Fruit fly (Drosophila melanogaster) whole organism, embryonic: ENCODE results near the gene Tsf2.

Experiments
- Adf1 ChIP-seq: fragments of 200-800 bp; sonication (Bioruptor generic); IDR thresholded peaks from 2 replicates; pipeline ENCODE4 v1.3.6; 2022; ENCODE audit warnings: missing biosample characterization, missing genetic modification characterization
- Bteb2 ChIP-seq: fragments of 200-800 bp; sonication (Bioruptor generic); optimal IDR thresholded peaks from 2 replicates; lab custom pipeline; 2016; ENCODE audit warnings: missing biosample characterization, missing genetic modification characterization
- CG10321 ChIP-seq: fragments of 200-800 bp; sonication (Bioruptor generic); IDR thresholded peaks from 2 replicates; pipeline ENCODE4 v1.3.6; 2022; ENCODE audit warnings: missing biosample characterization, missing genetic modification characterization
- CG10654 ChIP-seq: fragments of 200-800 bp; sonication (Bioruptor generic); optimal IDR thresholded peaks from 2 replicates; lab custom pipeline; 2016; ENCODE audit warnings: missing biosample characterization, missing genetic modification characterization
- CG11456 ChIP-seq: fragments of 200-800 bp; sonication (Bioruptor generic); IDR thresholded peaks from 3 replicates; pipeline ENCODE4 v1.3.6; 2022; ENCODE audit warnings: missing biosample characterization, missing genetic modification characterization
- CG12236 ChIP-seq: fragments of 200-800 bp; sonication (Bioruptor generic); optimal IDR thresholded peaks from 2 replicates; lab custom pipeline; 2016; ENCODE audit warnings: missing biosample characterization, missing genetic modification characterization
- CG13296 ChIP-seq: fragments of 200-800 bp; sonication (Bioruptor generic); optimal IDR thresholded peaks from 3 replicates; lab custom pipeline; 2018; ENCODE audit warnings: missing biosample characterization, mild to moderate bottlenecking, missing genetic modification characterization
- CG13624 ChIP-seq: fragments of 200-800 bp; sonication (Bioruptor generic); optimal IDR thresholded peaks from 2 replicates; lab custom pipeline; 2016; ENCODE audit warnings: missing biosample characterization, missing genetic modification characterization
- CG13894 ChIP-seq: fragments of 200-800 bp; sonication (Bioruptor generic); optimal IDR thresholded peaks from 3 replicates; lab custom pipeline; 2018; ENCODE audit warnings: missing biosample characterization, mild to moderate bottlenecking, missing genetic modification characterization, moderate library complexity
- CG14710 ChIP-seq: fragments of 200-800 bp; sonication (Bioruptor generic); optimal IDR thresholded peaks from 3 replicates; lab custom pipeline; 2019; ENCODE audit warnings: missing biosample characterization, mild to moderate bottlenecking, missing genetic modification characterization, moderate library complexity
- CG15269 ChIP-seq: fragments of 200-800 bp; sonication (Bioruptor generic); optimal IDR thresholded peaks from 2 replicates; lab custom pipeline; 2018; ENCODE audit warnings: missing biosample characterization, mild to moderate bottlenecking, missing genetic modification characterization, moderate library complexity
- CG1529 ChIP-seq: fragments of 200-800 bp; sonication (Bioruptor generic); optimal IDR thresholded peaks from 3 replicates; lab custom pipeline; 2018; ENCODE audit warnings: missing biosample characterization, missing genetic modification characterization
- CG15601 ChIP-seq: fragments of 200-800 bp; sonication (Bioruptor generic); optimal IDR thresholded peaks from 3 replicates; lab custom pipeline; 2019; ENCODE audit warnings: missing biosample characterization, mild to moderate bottlenecking, missing genetic modification characterization, moderate library complexity
- CG1602 ChIP-seq: fragments of 200-800 bp; sonication (Bioruptor generic); optimal IDR thresholded peaks from 3 replicates; lab custom pipeline; 2016; ENCODE audit warnings: missing biosample characterization, missing genetic modification characterization
- CG1603 ChIP-seq: fragments of 200-800 bp; sonication (Bioruptor generic); optimal IDR thresholded peaks from 2 replicates; lab custom pipeline; 2019; ENCODE audit warnings: missing biosample characterization, mild to moderate bottlenecking, missing genetic modification characterization, moderate library complexity
- CG17186 ChIP-seq: fragments of 200-800 bp; sonication (Bioruptor generic); optimal IDR thresholded peaks from 3 replicates; lab custom pipeline; 2017; ENCODE audit warnings: missing biosample characterization, missing genetic modification reagents, missing genetic modification characterization
- CG17612 ChIP-seq: fragments of 200-800 bp; sonication (Bioruptor generic); IDR thresholded peaks from 2 replicates; pipeline ENCODE4 v1.3.6; 2022; ENCODE audit warnings: missing biosample characterization, missing genetic modification characterization
- CG18262 ChIP-seq: fragments of 200-800 bp; optimal IDR thresholded peaks from 3 replicates; lab custom pipeline; 2019; ENCODE audit warnings: missing biosample characterization, mild to moderate bottlenecking, missing genetic modification characterization, moderate library complexity
- CG18476 ChIP-seq: fragments of 200-800 bp; sonication (Bioruptor generic); optimal IDR thresholded peaks from 2 replicates; lab custom pipeline; 2016; ENCODE audit warnings: missing biosample characterization, mild to moderate bottlenecking, missing genetic modification characterization
- CG31388 ChIP-seq: fragments of 200-800 bp; sonication (Bioruptor generic); optimal IDR thresholded peaks from 2 replicates; lab custom pipeline; 2016; ENCODE audit warnings: missing biosample characterization, missing genetic modification characterization
- CG31441 ChIP-seq: fragments of 200-800 bp; sonication (Bioruptor generic); IDR thresholded peaks from 2 replicates; pipeline ENCODE4 v1.3.6; 2022; ENCODE audit warnings: missing biosample characterization, missing genetic modification characterization
- CG6813 ChIP-seq: fragments of 200-800 bp; sonication (Bioruptor generic); optimal IDR thresholded peaks from 2 replicates; lab custom pipeline; 2017; ENCODE audit warnings: missing biosample characterization, missing genetic modification characterization, mild to moderate bottlenecking, moderate library complexity, missing genetic modification reagents
- CG8290 ChIP-seq, 3 experiments: fragments of 200-800 bp; sonication (Bioruptor generic); optimal IDR thresholded peaks; 2 replicates each; lab custom pipeline; 2016 to 2019; ENCODE audit warnings: missing biosample characterization in 3 of 3, missing genetic modification characterization in 3 of 3, mild to moderate bottlenecking in 2 of 3, moderate library complexity in 1 of 3
- CG8478 ChIP-seq: fragments of >200 bp; optimal IDR thresholded peaks from 2 replicates; lab custom pipeline; 2018
- CG9215 ChIP-seq: fragments of 200-800 bp; sonication (Bioruptor generic); IDR thresholded peaks from 2 replicates; pipeline ENCODE4 v1.3.6; 2022; ENCODE audit warnings: missing biosample characterization, missing genetic modification characterization
- CG9437 ChIP-seq: fragments of 200-800 bp; sonication (Bioruptor generic); optimal IDR thresholded peaks from 2 replicates; lab custom pipeline; 2018; ENCODE audit warnings: missing biosample characterization, mild to moderate bottlenecking, missing genetic modification characterization
- D ChIP-seq, 2 experiments: fragments of 200-800 bp in 1 of 2; fragments of >200 bp in 1 of 2; sonication (Bioruptor generic) in 1 of 2; optimal IDR thresholded peaks; 2 replicates in 1 of 2; 3 replicates in 1 of 2; lab custom pipeline; 2017; ENCODE audit warnings: mild to moderate bottlenecking in 1 of 2, missing biosample characterization in 1 of 2, missing genetic modification characterization in 1 of 2, missing genetic modification reagents in 1 of 2
- Doc2 ChIP-seq: fragments of 200-800 bp; sonication (Bioruptor generic); IDR thresholded peaks from 2 replicates; pipeline ENCODE4 v1.3.6; 2022; ENCODE audit warnings: missing biosample characterization, missing genetic modification characterization
- Gsc ChIP-seq: fragments of 200-800 bp; sonication (Bioruptor generic); IDR thresholded peaks from 2 replicates; pipeline ENCODE4 v1.3.6; 2022; ENCODE audit warnings: missing biosample characterization, missing genetic modification characterization
- Hr39 ChIP-seq: fragments of >200 bp; optimal IDR thresholded peaks from 2 replicates; lab custom pipeline; 2017
- Lim3 ChIP-seq: fragments of 200-800 bp; sonication (Bioruptor generic); IDR thresholded peaks from 2 replicates; pipeline ENCODE4 v1.3.6; 2022; ENCODE audit warnings: missing biosample characterization, missing genetic modification characterization
- NC2β ChIP-seq: fragments of 200-800 bp; sonication (Bioruptor generic); optimal IDR thresholded peaks from 2 replicates; lab custom pipeline; 2016; ENCODE audit warnings: missing biosample characterization, missing genetic modification characterization
- Nf-YC ChIP-seq: fragments of 200-800 bp; optimal IDR thresholded peaks from 3 replicates; lab custom pipeline; 2019; ENCODE audit warnings: missing biosample characterization, mild to moderate bottlenecking, missing genetic modification characterization, moderate library complexity
- Oaz ChIP-seq: fragments of 200-800 bp; sonication (Bioruptor generic); IDR thresholded peaks from 2 replicates; pipeline ENCODE4 v1.3.6; 2022; ENCODE audit warnings: missing biosample characterization, missing genetic modification characterization
- Sin3A ChIP-seq: fragments of >200 bp; optimal IDR thresholded peaks from 2 replicates; lab custom pipeline; 2018
- Trl ChIP-seq, 3 experiments: fragments of >200 bp in 2 of 3; fragments of 200-800 bp in 1 of 3; sonication (Bioruptor generic) in 1 of 3; optimal IDR thresholded peaks; 2 replicates in 1 of 3; 3 replicates in 2 of 3; lab custom pipeline; 2016 to 2017; ENCODE audit warnings: missing biosample characterization in 1 of 3, missing genetic modification characterization in 1 of 3
- az2 ChIP-seq: fragments of 200-800 bp; sonication (Bioruptor generic); optimal IDR thresholded peaks from 3 replicates; lab custom pipeline; 2016; ENCODE audit warnings: missing biosample characterization, missing genetic modification characterization
- ci ChIP-seq: fragments of 200-800 bp; sonication (Bioruptor generic); IDR thresholded peaks from 3 replicates; pipeline ENCODE4 v1.3.6; 2022; ENCODE audit warnings: missing biosample characterization, missing genetic modification characterization
- dan ChIP-seq: fragments of 200-800 bp; sonication (Bioruptor generic); IDR thresholded peaks from 2 replicates; pipeline ENCODE4 v1.3.6; 2022; ENCODE audit warnings: missing biosample characterization, missing genetic modification characterization
- dm ChIP-seq: fragments of 200-800 bp; sonication (Bioruptor generic); optimal IDR thresholded peaks from 3 replicates; lab custom pipeline; 2016; ENCODE audit warnings: missing biosample characterization, missing genetic modification characterization
- gce ChIP-seq: fragments of 200-800 bp; sonication (Bioruptor generic); IDR thresholded peaks from 3 replicates; pipeline ENCODE4 v1.3.6; 2022; ENCODE audit warnings: missing biosample characterization, missing genetic modification characterization
- klu ChIP-seq: fragments of 200-800 bp; sonication (Bioruptor generic); IDR thresholded peaks from 2 replicates; pipeline ENCODE4 v1.3.6; 2022; ENCODE audit warnings: missing biosample characterization, missing genetic modification characterization
- pfk ChIP-seq: fragments of 200-800 bp; sonication (Bioruptor generic); optimal IDR thresholded peaks from 2 replicates; lab custom pipeline; 2018; ENCODE audit warnings: missing biosample characterization, mild to moderate bottlenecking, missing genetic modification characterization, moderate library complexity
- pnt ChIP-seq: fragments of 200-800 bp; sonication (Bioruptor generic); optimal IDR thresholded peaks from 3 replicates; lab custom pipeline; 2016; ENCODE audit warnings: missing biosample characterization, missing genetic modification characterization
- ranshi ChIP-seq: fragments of 200-800 bp; sonication (Bioruptor generic); IDR thresholded peaks from 2 replicates; pipeline ENCODE4 v1.3.6; 2022; ENCODE audit warnings: missing biosample characterization, missing genetic modification characterization
- shn ChIP-seq: fragments of 200-800 bp; sonication (Bioruptor generic); optimal IDR thresholded peaks from 3 replicates; lab custom pipeline; 2016; ENCODE audit warnings: missing biosample characterization, missing genetic modification characterization
- slou ChIP-seq: fragments of 200-800 bp; sonication (Bioruptor generic); optimal IDR thresholded peaks from 3 replicates; lab custom pipeline; 2016; ENCODE audit warnings: missing biosample characterization, missing genetic modification characterization
- sqz ChIP-seq: fragments of 200-800 bp; sonication (Bioruptor generic); optimal IDR thresholded peaks from 3 replicates; lab custom pipeline; 2018; ENCODE audit warnings: missing biosample characterization, mild to moderate bottlenecking, missing genetic modification characterization
- tio ChIP-seq: fragments of 200-800 bp; sonication (Bioruptor generic); optimal IDR thresholded peaks from 2 replicates; lab custom pipeline; 2017; ENCODE audit warnings: missing biosample characterization, missing genetic modification characterization, inconsistent platforms
- zen2 ChIP-seq: fragments of 200-800 bp; sonication (Bioruptor generic); IDR thresholded peaks from 3 replicates; pipeline ENCODE4 v1.3.6; 2022; ENCODE audit warnings: missing biosample characterization, missing genetic modification characterization; ENCODE audit not compliant: partially characterized antibody

The Tsf2 gene

dm6 chr3L:12490418-12491035 is 43.0 kb downstream of the Tsf2 start, which contains the start of gene CG10660 (continued):
- TF ChIP-seq CG17612 (GFP tag; lab: Robert Waterston, UW) (peak; percentile 64; the same call in 1 of the 2 replicates), CG11456 (GFP tag; lab: Robert Waterston, UW) (peak; percentile 75), Bteb2 (GFP tag; lab: Kevin White, UChicago) (peak; percentile 61), CG31388 (GFP tag; lab: Kevin White, UChicago) (peak; percentile 65), CG13624 (GFP tag; lab: Kevin White, UChicago) (peak; percentile 8), pnt (GFP tag; lab: Kevin White, UChicago) (peak; percentile 60), CG10321 (GFP tag; lab: Robert Waterston, UW) (peak; percentile 69; the same call in 1 of the 2 replicates), dm (GFP tag; lab: Kevin White, UChicago) (peak; percentile 56), sqz (GFP tag; lab: Kevin White, UChicago) (peak; percentile 64), Hr39 (lab: Kevin White, UChicago) (no peak), dan (GFP tag; lab: Robert Waterston, UW) (no peak), Sin3A (lab: Kevin White, UChicago) (no peak), NC2β (GFP tag; lab: Kevin White, UChicago) (peak; percentile 67), CG18262 (tag; lab: Kevin White, UChicago) (peak; percentile 88), CG14710 (tag; lab: Kevin White, UChicago) (peak; percentile 81), CG1602 (GFP tag; lab: Kevin White, UChicago) (peak; percentile 86), CG15601 (tag; lab: Kevin White, UChicago) (peak; percentile 87), az2 (peak; percentile 89), ci (GFP tag; lab: Robert Waterston, UW) (peak; percentile 96), CG15269 (tag; lab: Kevin White, UChicago) (peak; percentile 91), gce (peak; percentile 84), CG12236 (GFP tag; lab: Kevin White, UChicago) (peak; percentile 46), Nf-YC (tag; lab: Kevin White, UChicago) (peak; percentile 37), slou (GFP tag; lab: Kevin White, UChicago) (no peak), CG13894 (no peak), zen2 (no peak), CG13296 (GFP tag; lab: Kevin White, UChicago) (peak; percentile 52), shn (GFP tag; lab: Kevin White, UChicago) (peak; percentile 22), CG1529 (GFP tag; lab: Kevin White, UChicago) (peak; percentile 83), Lim3 (GFP tag; lab: Robert Waterston, UW) (0 out of 2 replicates have a peak, but pooled peaks have one; percentile 11), ranshi (peak; percentile 89), Gsc (GFP tag; lab: Robert Waterston, UW) (no peak; the same call in 1 of the 2 replicates), CG18476 (GFP tag; lab: Kevin White, UChicago) (peak; percentile 87), CG17186 (GFP tag; lab: Kevin White, UChicago) (peak; percentile 49), CG8478 (lab: Kevin White, UChicago) (no peak), CG10654 (GFP tag; lab: Kevin White, UChicago) (peak; percentile 95), tio (GFP tag; lab: Kevin White, UChicago) (peak; percentile 70), CG9215 (GFP tag; lab: Robert Waterston, UW) (peak; percentile 46; the same call in 1 of the 2 replicates), Adf1 (peak; percentile 59), D (optimal IDR thresholded peaks at IDR 0.05; lab: Kevin White, UChicago) (no peak), D (GFP tag; optimal IDR thresholded peaks at IDR 0.05; lab: Kevin White, UChicago) (peak; percentile 88), Trl (optimal IDR thresholded peaks at IDR 0.05; lab: Kevin White, UChicago) (peak in 1 of 2 experiments; percentile 15), Trl (GFP tag; optimal IDR thresholded peaks at IDR 0.05; lab: Kevin White, UChicago) (peak; percentile 25), klu (GFP tag; lab: Robert Waterston, UW) (peak; percentile 23; the same call in 1 of the 2 replicates), pfk (no peak), CG1603 (tag; lab: Kevin White, UChicago) (peak; percentile 96), Oaz (GFP tag; lab: Robert Waterston, UW) (peak; percentile 76), CG31441 (GFP tag; lab: Robert Waterston, UW) (peak; percentile 93), Doc2 (GFP tag; lab: Robert Waterston, UW) (no peak), CG9437 (GFP tag; lab: Kevin White, UChicago) (peak; percentile 77), CG6813 (GFP tag; lab: Kevin White, UChicago) (peak; percentile 78), CG8290 (GFP tag; optimal IDR thresholded peaks at IDR 0.05; lab: Kevin White, UChicago) (no peak), CG8290 (tag; optimal IDR thresholded peaks at IDR 0.05; lab: Kevin White, UChicago) (peak in 1 of 2 experiments; percentile 91)
